Worm (Caenorhabditis elegans) whole organism, mixed stage, embryonic: ENCODE results near the gene C24H11.5.

ENCODE experiments used
- M03D4.4 ChIP-seq: sonication (generic microtip); optimal IDR thresholded peaks from 2 replicates; lab custom pipeline; 2017; ENCODE audit warnings: mild to moderate bottlenecking, missing genetic modification characterization, missing compliant biosample characterization
- bed-3 ChIP-seq: fragments of 200-800 bp; sonication (Bioruptor generic); optimal IDR thresholded peaks from 3 replicates; lab custom pipeline; 2018; ENCODE audit warnings: mild to moderate bottlenecking, missing genetic modification characterization, moderate library complexity, missing compliant biosample characterization
- blmp-1 ChIP-seq: fragments of 150-350 bp; optimal IDR thresholded peaks from 2 replicates; lab custom pipeline; 2014; ENCODE audit warnings: missing biosample characterization, missing genetic modification characterization
- ceh-39 ChIP-seq: fragments of 150-350 bp; optimal IDR thresholded peaks from 2 replicates; lab custom pipeline; 2014; ENCODE audit warnings: missing biosample characterization, missing genetic modification characterization
- ceh-43 ChIP-seq: fragments of 200-800 bp; sonication (Bioruptor generic); optimal IDR thresholded peaks from 2 replicates; lab custom pipeline; 2018; ENCODE audit warnings: mild to moderate bottlenecking, missing genetic modification characterization, moderate library complexity, missing compliant biosample characterization
- ceh-83 ChIP-seq: fragments of 200-800 bp; sonication (Bioruptor generic); optimal IDR thresholded peaks from 2 replicates; lab custom pipeline; 2018; ENCODE audit warnings: mild to moderate bottlenecking, missing genetic modification characterization, missing compliant biosample characterization
- cnd-1 ChIP-seq: fragments of 200-800 bp; sonication (Bioruptor generic); optimal IDR thresholded peaks from 2 replicates; lab custom pipeline; 2018; ENCODE audit warnings: mild to moderate bottlenecking, missing genetic modification characterization, missing compliant biosample characterization
- drap-1 ChIP-seq: fragments of 200-800 bp; sonication (Bioruptor generic); optimal IDR thresholded peaks from 3 replicates; lab custom pipeline; 2018; ENCODE audit warnings: mild to moderate bottlenecking, missing genetic modification characterization, missing compliant biosample characterization
- elt-3 ChIP-seq: fragments of 150-350 bp; optimal IDR thresholded peaks from 2 replicates; lab custom pipeline; 2014; ENCODE audit warnings: missing biosample characterization, missing genetic modification characterization
- flh-1 ChIP-seq: fragments of 200-800 bp; sonication (Bioruptor generic); optimal IDR thresholded peaks from 2 replicates; lab custom pipeline; 2018; ENCODE audit warnings: mild to moderate bottlenecking, missing genetic modification characterization, moderate library complexity, missing compliant biosample characterization
- ham-2 ChIP-seq: fragments of 200-800 bp; sonication (Bioruptor generic); optimal IDR thresholded peaks from 2 replicates; lab custom pipeline; 2018; ENCODE audit warnings: mild to moderate bottlenecking, missing genetic modification characterization, missing compliant biosample characterization
- hlh-1 ChIP-seq: fragments of 150-350 bp; optimal IDR thresholded peaks from 2 replicates; lab custom pipeline; 2014; ENCODE audit warnings: missing biosample characterization, missing genetic modification reagents, missing genetic modification characterization
- lin-13 ChIP-seq: fragments of 150-350 bp; optimal IDR thresholded peaks from 2 replicates; lab custom pipeline; 2014; ENCODE audit warnings: missing biosample characterization, missing genetic modification characterization
- lin-32 ChIP-seq: fragments of 200-800 bp; sonication (Bioruptor generic); optimal IDR thresholded peaks from 2 replicates; lab custom pipeline; 2018; ENCODE audit warnings: mild to moderate bottlenecking, missing genetic modification characterization, missing compliant biosample characterization
- lsy-2 ChIP-seq: fragments of 150-350 bp; optimal IDR thresholded peaks from 2 replicates; lab custom pipeline; 2014; ENCODE audit warnings: missing biosample characterization, missing genetic modification characterization
- mep-1 ChIP-seq: fragments of 150-350 bp; optimal IDR thresholded peaks from 2 replicates; lab custom pipeline; 2017; ENCODE audit warnings: missing biosample characterization, missing genetic modification reagents, missing genetic modification characterization, inconsistent platforms
- mls-2 ChIP-seq: sonication (generic microtip); optimal IDR thresholded peaks from 2 replicates; lab custom pipeline; 2016; ENCODE audit warnings: mild to moderate bottlenecking, missing genetic modification characterization, moderate library complexity, missing compliant biosample characterization
- nhr-12 ChIP-seq: fragments of 150-350 bp; optimal IDR thresholded peaks from 2 replicates; lab custom pipeline; 2014; ENCODE audit warnings: missing biosample characterization, missing genetic modification characterization
- nhr-2 ChIP-seq: fragments of 150-350 bp; optimal IDR thresholded peaks from 2 replicates; lab custom pipeline; 2014; ENCODE audit warnings: missing biosample characterization, missing genetic modification characterization
- nhr-237 ChIP-seq: fragments of 150-350 bp; optimal IDR thresholded peaks from 2 replicates; lab custom pipeline; 2014; ENCODE audit warnings: missing biosample characterization, missing genetic modification characterization
- nhr-28 ChIP-seq: fragments of 150-350 bp; optimal IDR thresholded peaks from 2 replicates; lab custom pipeline; 2014; ENCODE audit warnings: missing biosample characterization, missing genetic modification characterization
- nhr-76 ChIP-seq: sonication (generic microtip); optimal IDR thresholded peaks from 2 replicates; lab custom pipeline; 2017; ENCODE audit warnings: missing biosample characterization, missing genetic modification characterization
- sem-2 ChIP-seq: fragments of 200-800 bp; sonication (Bioruptor generic); optimal IDR thresholded peaks from 2 replicates; lab custom pipeline; 2018; ENCODE audit warnings: mild to moderate bottlenecking, missing genetic modification characterization, missing compliant biosample characterization
- sptf-1 ChIP-seq: sonication (generic microtip); optimal IDR thresholded peaks from 2 replicates; lab custom pipeline; 2017; ENCODE audit warnings: mild to moderate bottlenecking, missing genetic modification characterization, moderate library complexity, missing compliant biosample characterization
- tbx-8 ChIP-seq: fragments of 200-800 bp; sonication (Bioruptor generic); optimal IDR thresholded peaks from 2 replicates; lab custom pipeline; 2018; ENCODE audit warnings: mild to moderate bottlenecking, missing genetic modification characterization, moderate library complexity, missing compliant biosample characterization
- unc-120 ChIP-seq: sonication (generic microtip); optimal IDR thresholded peaks from 2 replicates; lab custom pipeline; 2017; ENCODE audit warnings: missing genetic modification characterization, missing compliant biosample characterization; ENCODE audit not compliant: poor library complexity, severe bottlenecking
- unc-62 ChIP-seq: fragments of 150-350 bp; optimal IDR thresholded peaks from 2 replicates; lab custom pipeline; 2014; ENCODE audit warnings: missing biosample characterization, missing genetic modification reagents, missing genetic modification characterization
- zip-8 ChIP-seq: fragments of 150-350 bp; optimal IDR thresholded peaks from 2 replicates; lab custom pipeline; 2014; ENCODE audit warnings: missing biosample characterization, missing genetic modification characterization
- ztf-11 ChIP-seq: fragments of 150-350 bp; optimal IDR thresholded peaks from 2 replicates; lab custom pipeline; 2014; ENCODE audit warnings: missing biosample characterization, missing genetic modification characterization

C24H11.5 gene

ce11 chrIII:11794389-11794788 lies 14.4 kb downstream of the C24H11.5 start:
- TF ChIP-seq nhr-237: no peak
- no peak for TF ChIP-seq lin-13
- TF ChIP-seq sptf-1 (tag; lab: Kevin White, UChicago): peak; percentile 4
- TF ChIP-seq, all 35 proteins: peak for 1

- TF ChIP-seq ceh-43 (GFP tag; lab: Kevin White, UChicago) (no peak), lin-32 (no peak), ztf-11 (tag; lab: Kevin White, UChicago) (no peak), sptf-1 (tag; lab: Kevin White, UChicago) (no peak), nhr-2 (tag; lab: Kevin White, UChicago) (no peak), ceh-83 (GFP tag; lab: Kevin White, UChicago) (no peak), blmp-1 (no peak), tbx-8 (GFP tag; lab: Kevin White, UChicago) (no peak), ceh-39 (tag; lab: Kevin White, UChicago) (no peak), nhr-237 (no peak), flh-1 (GFP tag; lab: Kevin White, UChicago) (no peak), unc-120 (tag; lab: Kevin White, UChicago) (no peak), lsy-2 (tag; lab: Kevin White, UChicago) (no peak), sem-2 (GFP tag; lab: Kevin White, UChicago) (no peak), nhr-28 (tag; lab: Kevin White, UChicago) (no peak), unc-62 (GFP tag; lab: Kevin White, UChicago) (no peak), drap-1 (GFP tag; lab: Kevin White, UChicago) (no peak), cnd-1 (tag; lab: Kevin White, UChicago) (no peak), elt-3 (tag; lab: Kevin White, UChicago) (no peak)
These were observed 15.4 kb downstream of the C24H11.5 start, which contains the start of gene twk-39 for ce11 chrIII:11795448-11795847. Gene twk-39 (plus strand): TSS chrIII:11795748.

- TF ChIP-seq nhr-237 (no peak), tbx-8 (GFP tag; lab: Kevin White, UChicago) (no peak), ham-2 (GFP tag; lab: Kevin White, UChicago) (no peak)
These were observed 26.7 kb downstream of the C24H11.5 start, which contains the start of gene C18D11.7 for ce11 chrIII:11806695-11807094. Gene C18D11.7 (minus strand): TSS chrIII:11806795.

ce11 chrIII:11807418-11807817 lies 27.4 kb downstream of the C24H11.5 start, which contains the start of gene C18D11.10:
Gene C18D11.10 (plus strand): TSS chrIII:11807718.
- TF ChIP-seq unc-62 (GFP tag; lab: Kevin White, UChicago): no peak
- TF ChIP-seq ztf-11 (tag; lab: Kevin White, UChicago): no peak
- no peak for TF ChIP-seq mep-1
- no peak for TF ChIP-seq mls-2 (tag; lab: Kevin White, UChicago)
- TF ChIP-seq drap-1 (GFP tag; lab: Kevin White, UChicago): no peak
- no peak for TF ChIP-seq hlh-1 (tag; lab: Kevin White, UChicago)
- no peak for TF ChIP-seq nhr-237
- TF ChIP-seq lin-13: no peak
- TF ChIP-seq lin-32: no peak

ce11 chrIII:11808818-11809217 lies 28.8 kb downstream of the C24H11.5 start, which contains the start of gene C18D11.9:
Gene C18D11.9 (plus strand): TSS chrIII:11809118.
- TF ChIP-seq ceh-43 (GFP tag; lab: Kevin White, UChicago): no peak
- no peak for TF ChIP-seq sem-2 (GFP tag; lab: Kevin White, UChicago)
- TF ChIP-seq M03D4.4 (tag; lab: Kevin White, UChicago): no peak
- no peak for TF ChIP-seq lin-13
- no peak for TF ChIP-seq mls-2 (tag; lab: Kevin White, UChicago)
- TF ChIP-seq nhr-76 (tag; lab: Kevin White, UChicago): no peak
- no peak for TF ChIP-seq ceh-83 (GFP tag; lab: Kevin White, UChicago)
- TF ChIP-seq nhr-2 (tag; lab: Kevin White, UChicago): no peak
- no peak for TF ChIP-seq nhr-237
- no peak for TF ChIP-seq nhr-12 (tag; lab: Kevin White, UChicago)
- TF ChIP-seq bed-3 (GFP tag; lab: Kevin White, UChicago): no peak
- TF ChIP-seq zip-8 (tag; lab: Kevin White, UChicago): no peak
- TF ChIP-seq ham-2 (GFP tag; lab: Kevin White, UChicago): no peak

- no peak for TF ChIP-seq cnd-1 (tag; lab: Kevin White, UChicago)
- TF ChIP-seq nhr-12 (tag; lab: Kevin White, UChicago): no peak
- TF ChIP-seq M03D4.4 (tag; lab: Kevin White, UChicago): no peak
These were observed 30.4 kb downstream of the C24H11.5 start, which contains the start of gene C18D11.6 for ce11 chrIII:11810447-11810846. Gene C18D11.6 (plus strand): TSS chrIII:11810556.
